In the genomic region with DNA sequence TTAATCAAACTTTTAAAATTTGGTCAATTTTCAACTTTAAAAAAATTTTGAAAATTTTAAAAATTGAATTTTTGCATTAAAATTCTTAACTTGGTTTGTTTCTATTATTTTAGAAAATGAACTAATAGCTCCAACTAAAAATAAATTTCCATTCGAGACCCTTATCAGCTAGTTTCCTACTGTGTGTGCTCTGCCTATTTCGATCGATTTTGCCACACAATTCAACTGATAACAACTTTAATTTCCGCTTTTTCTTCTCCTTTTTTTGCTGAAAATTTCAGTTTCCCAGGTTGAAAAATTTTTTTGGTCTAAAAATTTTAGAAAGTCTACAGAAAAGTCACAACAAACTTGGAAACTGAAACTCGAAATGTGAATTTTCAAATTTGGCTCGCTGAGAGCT, we compare ENCODE assay signal across 5 worm cellular contexts.
A peak's percentile ranks its signal among the peaks of the same experiment; 100 is the strongest.
TF ChIP-seq lines count a peak whose summit lies in the region.

No protein-coding gene starts in this region.

TF ChIP-seq in whole organism, L2 larva, 48 proteins besides CTCF, POLR2A, EP300 and RAD21:
- TF ChIP-seq fos-1 (tag; optimal IDR thresholded peaks at IDR 0.05; lab: Kevin White, UChicago) = peak; percentile 67
- no peak for TF ChIP-seq unc-62 (GFP tag; optimal IDR thresholded peaks at IDR 0.05; lab: Kevin White, UChicago)

TF ChIP-seq in whole organism, L3 larva, 47 proteins besides CTCF, POLR2A, EP300 and RAD21:
- TF ChIP-seq pqm-1 (tag; optimal IDR thresholded peaks at IDR 0.05; lab: Kevin White, UChicago) (peak; percentile 48), elt-2 (tag; optimal IDR thresholded peaks at IDR 0.05; lab: Kevin White, UChicago) (peak; percentile 66), nfya-1 (tag; optimal IDR thresholded peaks at IDR 0.05; lab: Kevin White, UChicago; ENCODE audit: insufficient read depth) (no peak)

TF ChIP-seq in whole organism, L4 larva, 104 proteins besides CTCF, POLR2A, EP300 and RAD21 (continues in another document):
- TF ChIP-seq sdz-12 (GFP tag; optimal IDR thresholded peaks at IDR 0.05; lab: Kevin White, UChicago) = no peak
- no peak for TF ChIP-seq mdt-29 (GFP tag; IDR thresholded peaks at IDR 0.05; lab: Robert Waterston, UW)
- TF ChIP-seq egl-43 (GFP tag; IDR thresholded peaks at IDR 0.05; lab: Robert Waterston, UW) = no peak
- TF ChIP-seq cey-2 (tag; optimal IDR thresholded peaks at IDR 0.05; lab: Kevin White, UChicago; ENCODE audit: borderline replicate concordance, insufficient read depth) = no peak
- no peak for TF ChIP-seq zfp-3 (GFP tag; conservative IDR thresholded peaks at IDR 0.05; lab: Robert Waterston, UW)
- no peak for TF ChIP-seq ctbp-1 (GFP tag; IDR thresholded peaks at IDR 0.05; lab: Robert Waterston, UW)
- no peak for TF ChIP-seq unc-130 (GFP tag; optimal IDR thresholded peaks at IDR 0.05; lab: Kevin White, UChicago)
- no peak for TF ChIP-seq dmd-8 (GFP tag; IDR thresholded peaks at IDR 0.05; lab: Robert Waterston, UW)
- no peak for TF ChIP-seq ceh-28 (tag; optimal IDR thresholded peaks at IDR 0.05; lab: Kevin White, UChicago)
- TF ChIP-seq arid-1 (GFP tag; conservative IDR thresholded peaks at IDR 0.05; lab: Robert Waterston, UW) = no peak
- peak; percentile 65 for TF ChIP-seq nhr-28 (tag; optimal IDR thresholded peaks at IDR 0.05; lab: Kevin White, UChicago)
- peak; percentile 6; the same call in 1 of the 2 replicates for TF ChIP-seq dmd-6 (GFP tag; IDR thresholded peaks at IDR 0.05; lab: Robert Waterston, UW)
- peak; percentile 20 for TF ChIP-seq dve-1 (tag; optimal IDR thresholded peaks at IDR 0.05; lab: Kevin White, UChicago; ENCODE audit: insufficient read depth)
- no peak for TF ChIP-seq tag-97 (GFP tag; IDR thresholded peaks at IDR 0.05; lab: Robert Waterston, UW)
- TF ChIP-seq Y48G9A.11 (GFP tag; IDR thresholded peaks at IDR 0.05; lab: Robert Waterston, UW) = no peak
- no peak for TF ChIP-seq R02D3.7 (tag; optimal IDR thresholded peaks at IDR 0.05; lab: Kevin White, UChicago)
- no peak for TF ChIP-seq F49E8.2 (tag; optimal IDR thresholded peaks at IDR 0.05; lab: Kevin White, UChicago; ENCODE audit: borderline replicate concordance)
- no peak for TF ChIP-seq daf-8 (GFP tag; IDR thresholded peaks at IDR 0.05; lab: Robert Waterston, UW)
- no peak for TF ChIP-seq lsy-2 (tag; optimal IDR thresholded peaks at IDR 0.05; lab: Kevin White, UChicago)
- no peak for TF ChIP-seq daf-12 (tag; optimal IDR thresholded peaks at IDR 0.05; lab: Kevin White, UChicago)
- peak; percentile 64 for TF ChIP-seq pqm-1 (tag; optimal IDR thresholded peaks at IDR 0.05; lab: Kevin White, UChicago)
- TF ChIP-seq nhr-237 (tag; optimal IDR thresholded peaks at IDR 0.05; lab: Kevin White, UChicago) = no peak
- TF ChIP-seq hlh-11 (tag; optimal IDR thresholded peaks at IDR 0.05; lab: Kevin White, UChicago) = no peak
- TF ChIP-seq hif-1 (tag; optimal IDR thresholded peaks at IDR 0.05; lab: Kevin White, UChicago) = no peak
- no peak for TF ChIP-seq ceh-20 (GFP tag; IDR thresholded peaks at IDR 0.05; lab: Robert Waterston, UW)
- no peak for TF ChIP-seq lin-15B (tag; optimal IDR thresholded peaks at IDR 0.05; lab: Kevin White, UChicago)
- TF ChIP-seq Y5F2A.4 (GFP tag; optimal IDR thresholded peaks at IDR 0.05; lab: Kevin White, UChicago) = no peak
- TF ChIP-seq ztf-11 (tag; optimal IDR thresholded peaks at IDR 0.05; lab: Kevin White, UChicago) = no peak

TF ChIP-seq in whole organism, late embryonic, 69 proteins besides CTCF, POLR2A, EP300 and RAD21:
- TF ChIP-seq pha-4 (tag; optimal IDR thresholded peaks at IDR 0.05; lab: Kevin White, UChicago) (no peak), elt-2 (tag; optimal IDR thresholded peaks at IDR 0.05; lab: Kevin White, UChicago) (peak; percentile 40)

TF ChIP-seq in whole organism, young adult, 124 proteins besides CTCF, POLR2A, EP300 and RAD21:
- TF ChIP-seq attf-3 (GFP tag; conservative IDR thresholded peaks at IDR 0.05; lab: Robert Waterston, UW) (no peak), nhr-80 (tag; optimal IDR thresholded peaks at IDR 0.05; lab: Kevin White, UChicago) (peak; percentile 30)
